Fruit fly (Drosophila melanogaster) whole organism, wandering third instar larva: ENCODE measurements around the gene CG34164.

Source experiments
- Abd-B ChIP-seq: fragments of >200 bp; optimal IDR thresholded peaks from 2 replicates; lab custom pipeline; 2017; ENCODE audit warnings: missing biosample characterization, missing genetic modification characterization
- CG9705 ChIP-seq: fragments of 200-800 bp; sonication (Bioruptor generic); optimal IDR thresholded peaks from 2 replicates; lab custom pipeline; 2018; ENCODE audit warnings: missing biosample characterization, mild to moderate bottlenecking, missing genetic modification characterization
- Hr78 ChIP-seq: fragments of >200 bp; optimal IDR thresholded peaks from 2 replicates; lab custom pipeline; 2017; ENCODE audit warnings: missing biosample characterization, missing genetic modification characterization
- Hr83 ChIP-seq: fragments of 200-300 bp; sonication (Bioruptor generic); optimal IDR thresholded peaks from 2 replicates; lab custom pipeline; 2016; ENCODE audit warnings: missing biosample characterization, mild to moderate bottlenecking, missing genetic modification characterization, moderate library complexity; ENCODE audit not compliant: poor library complexity, severe bottlenecking
- OdsH ChIP-seq: fragments of 200-800 bp; sonication (Bioruptor generic); optimal IDR thresholded peaks from 2 replicates; lab custom pipeline; 2016; ENCODE audit warnings: missing biosample characterization, mild to moderate bottlenecking, missing genetic modification characterization
- br ChIP-seq: fragments of 200-800 bp; sonication (Bioruptor generic); optimal IDR thresholded peaks from 2 replicates; lab custom pipeline; 2016; ENCODE audit warnings: missing biosample characterization, missing genetic modification characterization
- dsf ChIP-seq: sonication (Bioruptor generic); optimal IDR thresholded peaks from 2 replicates; lab custom pipeline; 2016; ENCODE audit warnings: missing biosample characterization, missing genetic modification characterization, borderline replicate concordance
- ey ChIP-seq: fragments of 200-800 bp; sonication (Bioruptor generic); optimal IDR thresholded peaks from 2 replicates; lab custom pipeline; 2016; ENCODE audit warnings: missing biosample characterization, missing genetic modification characterization
- h ChIP-seq: fragments of 200-800 bp; sonication (Bioruptor generic); optimal IDR thresholded peaks from 3 replicates; lab custom pipeline; 2016; ENCODE audit warnings: missing biosample characterization, mild to moderate bottlenecking, missing genetic modification characterization
- jim ChIP-seq: fragments of 175-275, 200-325 bp; sonication (Bioruptor generic); optimal IDR thresholded peaks from 2 replicates; lab custom pipeline; 2016; ENCODE audit warnings: missing biosample characterization, mild to moderate bottlenecking, missing genetic modification characterization
- pan ChIP-seq: fragments of >200 bp; optimal IDR thresholded peaks from 2 replicates; lab custom pipeline; 2017
- psq ChIP-seq: fragments of 200-800 bp; sonication (Bioruptor generic); optimal IDR thresholded peaks from 3 replicates; lab custom pipeline; 2017; ENCODE audit warnings: missing biosample characterization, mild to moderate bottlenecking, missing genetic modification characterization, moderate library complexity
- usp ChIP-seq: fragments of >200 bp; optimal IDR thresholded peaks from 2 replicates; lab custom pipeline; 2017; ENCODE audit warnings: missing biosample characterization, missing genetic modification characterization

DNA sequence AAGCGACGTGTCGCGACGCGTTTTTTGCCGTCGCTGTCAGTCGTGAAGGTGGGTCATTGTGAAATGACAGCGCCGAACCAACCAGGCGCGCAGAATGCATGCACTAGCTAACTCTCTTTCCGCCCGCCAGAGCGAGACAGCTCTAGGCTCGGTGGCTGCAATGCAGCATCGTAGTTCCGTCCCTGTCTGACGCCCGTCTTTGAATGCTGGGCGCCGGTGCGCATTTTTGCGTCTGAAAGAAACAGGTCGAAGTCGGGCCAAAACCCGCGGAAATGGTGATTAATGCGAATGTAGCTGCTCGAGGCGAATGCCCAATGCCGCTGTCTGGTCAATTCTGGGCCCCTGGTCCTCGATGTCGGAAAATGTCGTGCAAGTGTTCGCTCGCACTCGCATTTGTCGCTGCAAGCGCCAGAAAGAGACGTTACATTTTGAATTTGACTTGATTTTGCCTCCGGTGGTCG lies 48.8 kb upstream of the CG34164 start:
- no peak for TF ChIP-seq jim
- TF ChIP-seq br (GFP tag; lab: Kevin White, UChicago) = peak; percentile 76
- TF ChIP-seq dsf (GFP tag; lab: Kevin White, UChicago) = no peak
- TF ChIP-seq ey (GFP tag; lab: Kevin White, UChicago) = peak; percentile 48
- TF ChIP-seq pan = no peak
- TF ChIP-seq CG9705 (GFP tag; lab: Kevin White, UChicago) = peak; percentile 3
- peak; percentile 88 for TF ChIP-seq Hr83 (GFP tag; lab: Kevin White, UChicago)
- TF ChIP-seq h (GFP tag; lab: Kevin White, UChicago) = peak; percentile 86
- no peak for TF ChIP-seq Abd-B (GFP tag; lab: Kevin White, UChicago)
- no peak for TF ChIP-seq usp
- TF ChIP-seq psq (GFP tag; lab: Kevin White, UChicago) = no peak
- TF ChIP-seq Hr78 (GFP tag; lab: Kevin White, UChicago) = no peak
- no peak for TF ChIP-seq OdsH (GFP tag; lab: Kevin White, UChicago)
